Fruit fly (Drosophila melanogaster) whole organism, wandering third instar larva: ENCODE results near the gene CG13045.

Source experiments
- CG32264 ChIP-seq: fragments of 200-800 bp; sonication (Bioruptor generic); optimal IDR thresholded peaks from 2 replicates; lab custom pipeline; 2016; ENCODE audit warnings: missing biosample characterization, missing genetic modification characterization
- Dfd ChIP-seq: fragments of >200 bp; optimal IDR thresholded peaks from 2 replicates; lab custom pipeline; 2017; ENCODE audit warnings: missing biosample characterization, missing genetic modification characterization
- Hr78 ChIP-seq: fragments of >200 bp; optimal IDR thresholded peaks from 2 replicates; lab custom pipeline; 2017; ENCODE audit warnings: missing biosample characterization, missing genetic modification characterization
- dmrt93B ChIP-seq: fragments of 200-800 bp; sonication (Bioruptor generic); optimal IDR thresholded peaks from 2 replicates; lab custom pipeline; 2018; ENCODE audit warnings: missing biosample characterization, mild to moderate bottlenecking, missing genetic modification characterization
- foxo ChIP-seq, 2 experiments: fragments of 200-800 bp; sonication (Bioruptor generic); optimal IDR thresholded peaks; 2 replicates in 1 of 2; 3 replicates in 1 of 2; lab custom pipeline; 2016 to 2017; ENCODE audit warnings: missing biosample characterization in 2 of 2, missing genetic modification characterization in 2 of 2
- h ChIP-seq: fragments of 200-800 bp; sonication (Bioruptor generic); optimal IDR thresholded peaks from 3 replicates; lab custom pipeline; 2016; ENCODE audit warnings: missing biosample characterization, mild to moderate bottlenecking, missing genetic modification characterization
- lola ChIP-seq: fragments of >200 bp; optimal IDR thresholded peaks from 2 replicates; lab custom pipeline; 2017; ENCODE audit warnings: missing biosample characterization, missing genetic modification characterization
- pan ChIP-seq: fragments of >200 bp; optimal IDR thresholded peaks from 2 replicates; lab custom pipeline; 2017
- sage ChIP-seq: fragments of 200-800 bp; sonication (Bioruptor generic); optimal IDR thresholded peaks from 2 replicates; lab custom pipeline; 2016; ENCODE audit warnings: missing biosample characterization, mild to moderate bottlenecking, missing genetic modification characterization

dm6 chr3L:16279171-16279570 is 11.6 kb downstream of the CG13045 start, which contains the start of gene CG13050:
- TF ChIP-seq h (GFP tag; lab: Kevin White, UChicago) (no peak), lola (GFP tag; lab: Kevin White, UChicago) (no peak), sage (no peak), Dfd (no peak), Hr78 (GFP tag; lab: Kevin White, UChicago) (no peak), CG32264 (GFP tag; lab: Kevin White, UChicago) (no peak), pan (lab: Kevin White, UChicago) (no peak), foxo (GFP tag; optimal IDR thresholded peaks at IDR 0.05; lab: Kevin White, UChicago) (no peak), dmrt93B (GFP tag; lab: Kevin White, UChicago) (no peak)
